Fruit fly (Drosophila melanogaster): Measurements from ENCODE around the gene CG7394.

The CG7394 gene

DNA sequence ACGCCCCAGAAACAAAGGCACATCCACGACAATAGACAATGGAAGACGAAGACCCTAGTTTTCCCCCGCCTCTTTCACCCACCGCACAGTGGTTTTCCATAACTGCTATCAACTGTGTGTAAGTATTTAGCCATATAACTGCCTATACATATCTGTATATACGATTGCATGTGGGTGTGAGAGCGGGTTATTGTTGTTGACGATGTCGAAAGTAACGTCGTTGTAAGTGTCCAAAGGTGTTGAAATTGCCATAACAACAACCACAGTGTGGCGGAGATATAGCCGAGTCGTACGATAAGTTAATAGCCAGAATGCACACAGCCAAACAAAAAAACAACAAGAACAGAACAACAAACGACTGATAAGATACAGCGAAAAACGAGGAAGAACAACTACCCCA lies 30.5 kb upstream of the CG7394 start:
- no peak for TF ChIP-seq pan (optimal IDR thresholded peaks at IDR 0.05)
- no peak for TF ChIP-seq psq (optimal IDR thresholded peaks at IDR 0.05)
- TF ChIP-seq Dll (optimal IDR thresholded peaks at IDR 0.05) = no peak
- TF ChIP-seq usp (GFP tag; optimal IDR thresholded peaks at IDR 0.05) = no peak
- TF ChIP-seq CG8478 (optimal IDR thresholded peaks at IDR 0.05) = no peak
- TF ChIP-seq EcR (GFP tag; optimal IDR thresholded peaks at IDR 0.05) = no peak

DNA sequence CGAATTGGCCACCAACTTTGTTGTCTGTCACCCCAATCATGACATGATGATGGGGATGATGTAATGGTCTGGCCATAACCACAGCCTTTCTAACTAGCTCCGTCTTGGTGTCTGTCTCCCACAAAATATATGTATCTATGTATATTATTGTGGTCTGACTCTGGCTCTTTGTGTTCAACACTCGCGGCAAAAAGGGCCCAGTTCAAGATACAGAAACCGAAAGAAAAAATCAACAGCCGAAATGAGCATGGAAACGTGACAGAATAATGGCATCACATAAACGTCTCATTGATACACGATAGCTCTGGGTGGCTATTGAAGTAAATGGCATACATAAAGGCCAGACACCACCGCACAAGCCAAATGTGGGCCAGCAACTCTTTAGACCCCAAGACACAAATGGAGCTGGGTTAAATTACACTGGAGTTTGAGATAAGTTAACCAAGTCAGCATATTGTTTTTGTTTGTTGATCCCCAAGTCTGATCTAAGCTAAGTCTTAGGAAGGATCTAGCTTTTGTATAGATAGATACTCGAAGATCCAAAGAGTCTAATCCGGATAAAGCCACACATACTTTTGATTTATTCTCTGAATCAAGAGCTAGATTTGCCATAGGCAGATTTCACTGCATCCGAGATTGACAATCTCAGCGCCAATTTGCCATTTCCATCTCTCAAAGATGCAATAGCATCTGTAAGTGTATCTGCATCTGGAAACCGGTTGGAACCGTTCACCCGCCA lies 29.6 kb upstream of the CG7394 start:
- no peak for TF ChIP-seq Dll (optimal IDR thresholded peaks at IDR 0.05)
- TF ChIP-seq psq (optimal IDR thresholded peaks at IDR 0.05) = no peak
- TF ChIP-seq usp (GFP tag; optimal IDR thresholded peaks at IDR 0.05) = no peak
- no peak for TF ChIP-seq pan (optimal IDR thresholded peaks at IDR 0.05)
- TF ChIP-seq EcR (GFP tag; optimal IDR thresholded peaks at IDR 0.05) = no peak
- no peak for TF ChIP-seq CG8478 (optimal IDR thresholded peaks at IDR 0.05)

DNA sequence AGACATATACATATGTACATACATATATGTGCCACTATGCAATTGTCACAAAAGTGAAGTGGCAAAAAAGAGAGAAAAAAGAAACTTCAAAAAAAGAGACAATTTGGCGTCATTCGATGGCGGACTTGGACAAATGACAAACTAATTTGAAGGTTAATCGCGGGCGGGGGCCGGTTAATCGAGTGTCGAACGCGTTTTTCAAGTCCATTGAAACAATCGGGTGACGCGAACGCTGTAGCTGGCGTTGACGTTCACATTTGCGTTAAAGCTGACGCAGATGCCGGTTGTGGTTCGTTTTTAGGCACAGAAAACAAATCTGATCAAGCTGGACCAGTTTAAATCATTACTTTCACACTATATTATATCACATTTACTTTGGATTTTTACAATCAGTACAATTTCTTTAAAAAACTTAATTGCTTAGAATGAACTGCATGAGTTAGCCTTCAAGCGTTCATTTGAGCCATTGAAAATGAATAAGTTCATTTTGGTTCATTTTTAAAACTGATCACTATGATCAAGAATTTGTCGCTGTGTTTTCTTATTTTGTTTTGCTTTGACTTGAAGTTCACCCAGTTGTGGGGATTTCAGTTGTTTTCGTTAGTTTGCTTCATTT lies 28.0 kb upstream of the CG7394 start:
- TF ChIP-seq CG8478 (optimal IDR thresholded peaks at IDR 0.05) = no peak
- no peak for TF ChIP-seq psq (optimal IDR thresholded peaks at IDR 0.05)
- TF ChIP-seq Dll (optimal IDR thresholded peaks at IDR 0.05) = no peak
- TF ChIP-seq usp (GFP tag; optimal IDR thresholded peaks at IDR 0.05) = no peak
- no peak for TF ChIP-seq pan (optimal IDR thresholded peaks at IDR 0.05)
- TF ChIP-seq EcR (GFP tag; optimal IDR thresholded peaks at IDR 0.05) = no peak

DNA sequence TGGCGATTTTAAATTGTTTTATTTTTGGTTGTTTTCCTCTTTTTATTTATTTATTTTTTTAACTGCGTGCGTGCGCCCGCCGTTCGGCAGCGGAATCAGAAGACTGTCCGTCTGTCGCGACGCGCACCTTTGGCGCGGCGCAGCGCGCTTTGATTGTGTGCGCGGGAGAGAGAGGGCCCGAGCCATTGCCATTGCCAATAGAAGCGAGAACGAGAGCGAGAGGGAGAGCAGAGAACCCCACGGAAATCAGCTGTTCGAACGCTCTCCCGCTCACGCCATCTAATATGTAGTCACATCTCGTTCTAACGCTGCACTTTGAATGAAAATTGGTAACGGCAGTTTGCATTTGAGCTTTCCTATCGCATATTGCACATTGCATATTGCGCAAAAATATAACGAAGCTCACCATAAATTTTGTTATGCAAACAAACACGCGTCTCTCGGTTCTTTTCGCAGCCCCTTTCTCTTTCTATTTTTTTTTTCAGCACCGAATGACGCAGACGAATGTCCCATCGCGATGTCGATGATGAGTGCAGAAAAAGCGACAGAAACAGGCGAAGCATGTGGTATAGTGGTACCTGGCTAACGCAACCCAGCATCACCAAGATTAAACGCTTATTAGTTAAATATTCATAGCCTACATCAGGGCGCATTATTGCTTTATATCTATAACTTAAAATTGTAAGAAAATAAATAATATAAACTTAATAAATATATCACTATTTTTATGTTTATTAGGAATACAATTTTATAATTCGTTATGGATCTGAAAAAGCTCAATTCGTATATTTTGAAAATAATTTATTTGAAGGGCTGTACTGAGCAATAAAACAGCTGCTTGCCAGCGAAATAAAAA lies 27.2 kb upstream of the CG7394 start:
- no peak for TF ChIP-seq psq (optimal IDR thresholded peaks at IDR 0.05)
- TF ChIP-seq pan (optimal IDR thresholded peaks at IDR 0.05) = no peak
- no peak for TF ChIP-seq EcR (GFP tag; optimal IDR thresholded peaks at IDR 0.05)
- no peak for TF ChIP-seq Dll (optimal IDR thresholded peaks at IDR 0.05)
- TF ChIP-seq CG8478 (optimal IDR thresholded peaks at IDR 0.05) = no peak
- no peak for TF ChIP-seq usp (GFP tag; optimal IDR thresholded peaks at IDR 0.05)

DNA sequence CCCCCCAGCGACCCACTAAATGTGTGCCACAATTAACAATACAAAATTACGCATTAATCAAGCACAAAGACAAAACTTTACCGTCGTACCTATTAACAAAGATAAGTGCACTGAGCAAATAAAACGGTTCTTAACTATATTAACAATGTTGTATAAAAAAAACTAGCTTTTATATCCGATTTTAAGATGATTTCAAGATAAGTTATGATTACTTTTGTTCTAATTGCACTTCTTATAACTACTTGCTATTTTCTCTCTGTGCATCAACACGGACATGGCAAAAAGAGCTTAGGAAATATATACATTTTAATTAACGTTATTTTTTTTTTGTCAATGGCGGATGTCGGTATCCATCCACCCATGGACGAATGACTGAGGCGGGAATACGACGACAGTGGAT lies 25.7 kb upstream of the CG7394 start:
- TF ChIP-seq CG8478 (optimal IDR thresholded peaks at IDR 0.05) = no peak
- no peak for TF ChIP-seq pan (optimal IDR thresholded peaks at IDR 0.05)
- no peak for TF ChIP-seq Dll (optimal IDR thresholded peaks at IDR 0.05)
- no peak for TF ChIP-seq EcR (GFP tag; optimal IDR thresholded peaks at IDR 0.05)
- TF ChIP-seq usp (GFP tag; optimal IDR thresholded peaks at IDR 0.05) = no peak
- TF ChIP-seq psq (optimal IDR thresholded peaks at IDR 0.05) = no peak

DNA sequence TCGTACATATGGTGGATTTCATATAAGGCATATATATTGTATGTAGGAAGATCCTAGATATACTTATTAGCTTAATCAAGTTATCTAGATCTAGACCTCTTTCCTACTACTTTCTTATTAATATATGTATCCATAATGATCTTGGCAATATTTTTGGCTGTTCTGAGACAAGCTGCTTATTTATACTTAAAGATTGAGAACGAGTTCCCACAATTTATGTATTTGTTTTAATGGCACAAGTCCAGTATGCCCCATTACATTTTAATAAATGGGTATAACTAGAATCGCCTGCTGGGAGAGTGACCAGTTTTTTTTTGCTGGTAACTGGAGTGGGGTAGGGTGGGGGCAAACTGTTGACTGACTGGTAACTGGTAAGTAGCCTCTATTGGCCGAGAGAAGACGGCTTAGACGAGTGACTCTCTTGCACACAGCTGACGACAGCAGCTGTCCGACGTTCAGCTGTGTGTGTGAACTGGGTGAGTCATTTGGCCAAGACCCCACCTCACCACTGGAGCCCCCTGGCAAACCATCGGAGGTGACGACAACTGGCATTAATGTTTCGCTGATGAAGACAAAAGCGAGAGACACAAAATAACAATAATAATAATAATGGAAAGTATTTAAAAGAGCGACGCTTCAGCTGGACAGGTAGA lies 24.9 kb upstream of the CG7394 start:
- TF ChIP-seq Dll (optimal IDR thresholded peaks at IDR 0.05) (no peak), usp (GFP tag; optimal IDR thresholded peaks at IDR 0.05) (no peak), CG8478 (optimal IDR thresholded peaks at IDR 0.05) (no peak), EcR (GFP tag; optimal IDR thresholded peaks at IDR 0.05) (no peak), psq (optimal IDR thresholded peaks at IDR 0.05) (no peak), pan (optimal IDR thresholded peaks at IDR 0.05) (no peak)

DNA sequence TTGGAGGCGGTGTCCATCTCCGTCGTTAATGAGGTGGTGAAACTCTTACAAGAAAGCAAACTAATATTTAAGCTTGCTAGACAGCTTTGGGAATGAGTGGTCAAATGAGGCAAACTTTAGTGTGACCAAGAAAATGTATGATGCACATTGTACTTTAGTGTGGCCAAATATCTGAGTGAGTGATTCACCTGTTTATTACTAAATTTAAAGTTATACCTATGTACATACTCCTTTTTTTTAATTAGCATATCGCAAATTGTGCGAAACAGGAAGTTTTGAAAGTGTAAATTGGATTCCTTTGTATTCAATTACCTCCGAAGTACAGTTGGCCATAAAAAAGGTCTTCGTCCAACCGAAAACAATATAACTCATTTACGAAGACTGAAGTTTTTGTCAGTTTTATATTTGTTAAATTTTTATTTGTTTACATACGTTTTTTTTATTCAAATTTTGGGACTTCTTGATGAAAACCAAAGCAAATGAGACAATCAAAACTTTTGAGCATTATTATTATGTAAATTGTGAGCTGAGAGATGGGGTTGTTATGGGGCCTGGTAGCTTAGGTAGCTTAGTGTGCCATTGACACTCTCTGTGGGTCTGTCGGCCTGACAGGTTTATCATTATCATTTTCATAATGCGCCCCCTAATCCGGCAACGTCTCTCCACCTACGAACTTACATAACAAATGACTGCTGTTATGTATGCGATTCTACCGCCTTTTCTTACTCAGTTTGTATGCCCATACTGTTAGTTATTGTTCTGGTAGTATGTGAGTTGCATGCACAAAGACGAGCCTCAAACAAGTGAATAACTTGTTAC lies 22.1 kb upstream of the CG7394 start:
- TF ChIP-seq CG8478 (optimal IDR thresholded peaks at IDR 0.05) (no peak), psq (optimal IDR thresholded peaks at IDR 0.05) (no peak), EcR (GFP tag; optimal IDR thresholded peaks at IDR 0.05) (no peak), pan (optimal IDR thresholded peaks at IDR 0.05) (no peak), usp (GFP tag; optimal IDR thresholded peaks at IDR 0.05) (no peak), Dll (optimal IDR thresholded peaks at IDR 0.05) (no peak)

DNA sequence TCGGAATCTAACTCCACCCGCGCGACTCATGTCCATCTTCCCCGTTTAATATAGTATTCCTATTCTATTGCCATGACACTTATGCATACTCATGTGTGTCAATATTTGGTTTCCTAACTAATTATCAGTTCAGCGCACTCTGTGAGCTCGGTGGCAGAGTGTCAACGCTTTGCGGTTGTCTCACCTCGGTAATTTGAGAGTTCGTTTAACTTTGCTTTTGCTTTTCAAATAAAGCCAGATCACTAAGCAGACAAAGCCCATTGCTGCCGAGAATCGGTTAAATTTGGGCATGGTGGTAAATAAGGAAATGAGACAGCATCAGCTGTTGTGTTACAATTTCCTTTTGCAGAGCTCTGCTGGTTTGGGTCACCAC lies 21.5 kb upstream of the CG7394 start:
- no peak for TF ChIP-seq CG8478 (optimal IDR thresholded peaks at IDR 0.05)
- no peak for TF ChIP-seq pan (optimal IDR thresholded peaks at IDR 0.05)

DNA sequence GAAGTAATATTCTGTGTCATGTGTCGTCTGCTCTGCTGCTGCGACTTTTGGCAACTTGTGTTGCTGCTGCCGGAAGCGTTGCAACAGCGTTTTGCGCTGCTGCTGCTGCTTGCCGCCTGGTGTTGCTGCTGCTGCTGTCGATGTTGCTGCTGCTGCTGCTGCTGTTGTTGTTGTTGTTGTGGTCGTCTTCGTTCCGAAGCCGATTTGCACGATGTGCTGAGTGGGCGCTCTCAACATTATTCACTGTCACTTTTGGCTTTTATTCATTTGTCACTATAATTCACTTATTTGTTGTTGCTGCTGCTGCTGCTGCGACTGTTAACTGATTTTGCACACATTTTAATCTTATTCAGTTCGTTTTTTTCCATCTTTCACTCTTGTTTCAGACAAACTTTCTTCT lies 19.4 kb upstream of the CG7394 start:
- TF ChIP-seq psq (optimal IDR thresholded peaks at IDR 0.05) = no peak
- TF ChIP-seq EcR (GFP tag; optimal IDR thresholded peaks at IDR 0.05) = no peak
- no peak for TF ChIP-seq CG8478 (optimal IDR thresholded peaks at IDR 0.05)
- no peak for TF ChIP-seq Dll (optimal IDR thresholded peaks at IDR 0.05)
- TF ChIP-seq pan (optimal IDR thresholded peaks at IDR 0.05) = no peak
- TF ChIP-seq usp (GFP tag; optimal IDR thresholded peaks at IDR 0.05) = no peak

DNA sequence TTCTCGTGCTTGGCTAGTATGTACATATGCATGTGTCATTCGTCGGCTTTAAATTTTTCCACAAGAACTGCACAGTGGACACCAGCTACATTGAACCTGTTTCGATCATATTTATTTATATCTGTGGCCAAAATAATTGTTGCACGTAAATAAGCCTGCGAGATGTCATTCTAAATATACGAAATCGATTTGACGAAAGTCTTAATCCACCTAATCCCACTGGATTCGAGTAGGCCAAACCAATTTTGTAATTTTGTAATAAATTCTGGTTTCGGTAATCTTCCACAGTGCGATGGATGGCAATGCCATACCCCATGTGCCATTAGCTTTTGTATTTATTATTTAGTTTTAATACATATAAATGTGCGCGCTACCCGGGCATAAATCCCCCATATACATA lies 18.8 kb upstream of the CG7394 start:
- TF ChIP-seq CG8478 (optimal IDR thresholded peaks at IDR 0.05) = no peak
- no peak for TF ChIP-seq EcR (GFP tag; optimal IDR thresholded peaks at IDR 0.05)
- TF ChIP-seq Dll (optimal IDR thresholded peaks at IDR 0.05) = no peak

DNA sequence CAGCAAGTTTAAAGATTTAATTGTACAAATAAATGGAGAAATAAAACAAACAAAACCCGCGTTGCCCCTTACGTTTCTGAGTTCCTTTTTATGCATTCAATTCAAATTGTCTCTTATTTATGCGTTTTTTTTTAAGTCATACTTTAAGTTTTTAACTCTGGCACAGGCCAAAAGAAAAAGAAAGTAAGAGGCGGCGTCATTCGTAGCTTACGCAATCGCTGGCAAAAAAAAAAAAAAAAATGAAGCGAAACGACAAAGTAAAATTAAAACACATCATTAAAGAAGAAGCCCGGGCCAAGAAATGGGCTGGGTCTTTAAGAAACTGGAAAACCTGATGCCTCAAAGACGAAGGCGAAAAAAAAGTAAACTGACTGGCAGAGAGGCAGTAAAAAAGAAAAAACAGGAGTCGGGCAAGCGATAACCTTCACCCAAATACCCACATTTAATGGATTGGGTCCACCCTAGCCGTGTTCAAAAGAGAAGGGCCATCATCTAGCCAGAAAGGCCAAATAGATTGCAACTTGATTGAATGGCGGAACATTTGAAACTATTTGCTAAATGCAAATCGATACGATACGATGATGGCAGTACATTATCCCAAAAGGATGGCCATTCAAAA lies 18.0 kb upstream of the CG7394 start:
- TF ChIP-seq Dll (optimal IDR thresholded peaks at IDR 0.05) = no peak
- TF ChIP-seq usp (GFP tag; optimal IDR thresholded peaks at IDR 0.05) = no peak
- no peak for TF ChIP-seq CG8478 (optimal IDR thresholded peaks at IDR 0.05)
- TF ChIP-seq psq (optimal IDR thresholded peaks at IDR 0.05) = no peak
- TF ChIP-seq EcR (GFP tag; optimal IDR thresholded peaks at IDR 0.05) = no peak
- no peak for TF ChIP-seq pan (optimal IDR thresholded peaks at IDR 0.05)

Measured in whole organism.